Worm (Caenorhabditis elegans): Measurements from ENCODE around the gene srj-18.
A peak's percentile ranks its signal among the peaks of the same experiment; 100 is the strongest.

DNA sequence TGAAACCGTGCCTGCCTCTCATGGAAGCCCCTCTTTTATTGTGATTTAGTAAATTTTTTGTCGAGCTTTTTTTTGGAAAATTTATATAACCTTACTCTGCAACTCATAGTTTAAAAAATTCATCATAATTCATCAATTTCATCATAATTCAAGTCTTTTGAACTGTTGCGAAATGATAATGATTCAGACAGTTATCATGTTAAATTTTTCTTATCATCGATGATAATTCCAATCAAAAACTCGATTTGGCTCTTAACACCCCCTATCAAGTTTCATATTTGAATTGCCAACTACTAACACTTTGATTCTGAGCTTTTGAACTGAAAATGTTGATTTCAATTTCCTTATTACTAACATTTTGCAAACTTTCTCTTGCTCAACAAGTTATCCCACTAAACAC is 36.0 kb downstream of the srj-18 start, which contains the start of gene F54E2.1:
- TF ChIP-seq ceh-82 (tag; optimal IDR thresholded peaks at IDR 0.05) (no peak), elt-1 (tag; optimal IDR thresholded peaks at IDR 0.05) (no peak), R02D3.7 (tag; optimal IDR thresholded peaks at IDR 0.05) (no peak), unc-39 (tag; optimal IDR thresholded peaks at IDR 0.05) (no peak), lin-15B (tag; optimal IDR thresholded peaks at IDR 0.05) (no peak), mdl-1 (tag; optimal IDR thresholded peaks at IDR 0.05) (no peak), elt-2 (tag; optimal IDR thresholded peaks at IDR 0.05) (peak; percentile 95)
